Fruit fly (Drosophila melanogaster): ENCODE results near the gene CG32811.

dm6 chrX:1270655-1271054, 27.5 kb downstream of the CG32811 start:
- no peak for TF ChIP-seq CG1621 (tag; optimal IDR thresholded peaks at IDR 0.05)
- no peak for TF ChIP-seq CG16779 (tag; optimal IDR thresholded peaks at IDR 0.05)
- peak; percentile 50 for TF ChIP-seq Sox102F (GFP tag; optimal IDR thresholded peaks at IDR 0.05)
- TF ChIP-seq CG8119 (GFP tag; IDR thresholded peaks at IDR 0.05): no peak
- peak; percentile 63 for TF ChIP-seq Eip78C (GFP tag)
- TF ChIP-seq Lpt (GFP tag; optimal IDR thresholded peaks at IDR 0.05): no peak
- TF ChIP-seq CG11762 (GFP tag; optimal IDR thresholded peaks at IDR 0.05; ENCODE audit: insufficient read depth): no peak
- TF ChIP-seq CG34406 (GFP tag; optimal IDR thresholded peaks at IDR 0.05): peak; percentile 23
- TF ChIP-seq Met (GFP tag; optimal IDR thresholded peaks at IDR 0.05): peak; percentile 70
- no peak for TF ChIP-seq OdsH (GFP tag; optimal IDR thresholded peaks at IDR 0.05)
- peak; percentile 31 for TF ChIP-seq Sox14 (GFP tag; optimal IDR thresholded peaks at IDR 0.05)
- TF ChIP-seq topi (GFP tag; optimal IDR thresholded peaks at IDR 0.05): peak; percentile 67
- peak; percentile 80 for TF ChIP-seq svp (GFP tag)
- TF ChIP-seq Blimp-1 (GFP tag; optimal IDR thresholded peaks at IDR 0.05): peak; percentile 22
